Fruit fly (Drosophila melanogaster) whole organism, embryonic: ENCODE measurements around the gene CG10324.

Source experiments
- CG10267 ChIP-seq: fragments of 200-800 bp; sonication (Bioruptor generic); optimal IDR thresholded peaks from 2 replicates; lab custom pipeline; 2018; ENCODE audit warnings: missing biosample characterization, mild to moderate bottlenecking, missing genetic modification characterization, moderate library complexity
- CG10979 ChIP-seq: fragments of 200-800 bp; sonication (Bioruptor generic); optimal IDR thresholded peaks from 2 replicates; lab custom pipeline; 2018; ENCODE audit warnings: missing biosample characterization, mild to moderate bottlenecking, missing genetic modification characterization, moderate library complexity
- CG12219 ChIP-seq: fragments of 200-800 bp; sonication (Bioruptor generic); optimal IDR thresholded peaks from 3 replicates; lab custom pipeline; 2018; ENCODE audit warnings: missing biosample characterization, mild to moderate bottlenecking, missing genetic modification characterization
- CG12236 ChIP-seq: fragments of 200-800 bp; sonication (Bioruptor generic); optimal IDR thresholded peaks from 2 replicates; lab custom pipeline; 2016; ENCODE audit warnings: missing biosample characterization, missing genetic modification characterization
- CG1233 ChIP-seq: fragments of 200-800 bp; sonication (Bioruptor generic); optimal IDR thresholded peaks from 4 replicates; lab custom pipeline; 2018; ENCODE audit warnings: missing biosample characterization, mild to moderate bottlenecking, missing genetic modification characterization
- CG12942 ChIP-seq: fragments of 200-800 bp; sonication (Bioruptor generic); optimal IDR thresholded peaks from 3 replicates; lab custom pipeline; 2016; ENCODE audit warnings: missing biosample characterization, missing genetic modification characterization
- CG13424 ChIP-seq: fragments of 200-800 bp; sonication (Bioruptor generic); optimal IDR thresholded peaks from 2 replicates; lab custom pipeline; 2019; ENCODE audit warnings: missing biosample characterization, mild to moderate bottlenecking, missing genetic modification characterization, moderate library complexity
- CG13624 ChIP-seq: fragments of 200-800 bp; sonication (Bioruptor generic); optimal IDR thresholded peaks from 2 replicates; lab custom pipeline; 2016; ENCODE audit warnings: missing biosample characterization, missing genetic modification characterization
- CG14050 ChIP-seq: fragments of 200-800 bp; sonication (Bioruptor generic); IDR thresholded peaks from 3 replicates; pipeline ENCODE4 v1.3.6; 2022; ENCODE audit warnings: missing biosample characterization, missing genetic modification characterization
- CG14441 ChIP-seq: fragments of 200-800 bp; sonication (Bioruptor generic); IDR thresholded peaks from 2 replicates; pipeline ENCODE4 v1.3.6; 2022; ENCODE audit warnings: missing biosample characterization, missing genetic modification characterization
- CG14860 ChIP-seq: fragments of 200-800 bp; sonication (Bioruptor generic); IDR thresholded peaks from 3 replicates; pipeline ENCODE4 v1.3.6; 2022; ENCODE audit warnings: missing biosample characterization, missing genetic modification characterization; ENCODE audit not compliant: partially characterized antibody
- CG14965 ChIP-seq: fragments of 200-800 bp; sonication (Bioruptor generic); optimal IDR thresholded peaks from 2 replicates; lab custom pipeline; 2016; ENCODE audit warnings: missing biosample characterization, missing genetic modification characterization, borderline replicate concordance
- CG17802 ChIP-seq: fragments of 200-800 bp; sonication (Bioruptor generic); optimal IDR thresholded peaks from 2 replicates; lab custom pipeline; 2018; ENCODE audit warnings: missing biosample characterization, mild to moderate bottlenecking, missing genetic modification characterization, moderate library complexity
- CG17912 ChIP-seq: fragments of 200-800 bp; sonication (Bioruptor generic); optimal IDR thresholded peaks from 2 replicates; lab custom pipeline; 2018; ENCODE audit warnings: missing biosample characterization, mild to moderate bottlenecking, missing genetic modification characterization
- CG34376 ChIP-seq: fragments of 200-800 bp; sonication (Bioruptor generic); optimal IDR thresholded peaks from 2 replicates; lab custom pipeline; 2018; ENCODE audit warnings: missing biosample characterization, mild to moderate bottlenecking, missing genetic modification characterization
- CG4282 ChIP-seq: fragments of 200-800 bp; sonication (Bioruptor generic); optimal IDR thresholded peaks from 2 replicates; lab custom pipeline; 2016; ENCODE audit warnings: missing biosample characterization, missing genetic modification characterization
- CG4617 ChIP-seq: fragments of 200-800 bp; sonication (Bioruptor generic); optimal IDR thresholded peaks from 3 replicates; lab custom pipeline; 2016; ENCODE audit warnings: missing biosample characterization, missing genetic modification characterization, borderline replicate concordance
- CG4854 ChIP-seq: fragments of 200-800 bp; sonication (Bioruptor generic); optimal IDR thresholded peaks from 2 replicates; lab custom pipeline; 2016; ENCODE audit warnings: missing biosample characterization, missing genetic modification characterization, inconsistent platforms
- CG7839 ChIP-seq: fragments of 200-800 bp; sonication (Bioruptor generic); optimal IDR thresholded peaks from 3 replicates; lab custom pipeline; 2018; ENCODE audit warnings: missing biosample characterization, mild to moderate bottlenecking, missing genetic modification characterization, moderate library complexity
- CG7928 ChIP-seq: fragments of 200-800 bp; sonication (Bioruptor generic); optimal IDR thresholded peaks from 2 replicates; lab custom pipeline; 2017; ENCODE audit warnings: missing biosample characterization, mild to moderate bottlenecking, missing genetic modification characterization
- CG7963 ChIP-seq: fragments of 200-800 bp; sonication (Bioruptor generic); IDR thresholded peaks from 3 replicates; pipeline ENCODE4 v1.3.6; 2022; ENCODE audit warnings: missing biosample characterization, missing genetic modification characterization; ENCODE audit not compliant: partially characterized antibody
- CG8924 ChIP-seq: fragments of 200-800 bp; optimal IDR thresholded peaks from 3 replicates; lab custom pipeline; 2019; ENCODE audit warnings: missing biosample characterization, mild to moderate bottlenecking, missing genetic modification characterization, moderate library complexity
- CG8944 ChIP-seq: fragments of 200-800 bp; sonication (Bioruptor generic); optimal IDR thresholded peaks from 3 replicates; lab custom pipeline; 2016; ENCODE audit warnings: missing biosample characterization, missing genetic modification characterization
- CG9437 ChIP-seq: fragments of 200-800 bp; sonication (Bioruptor generic); optimal IDR thresholded peaks from 2 replicates; lab custom pipeline; 2018; ENCODE audit warnings: missing biosample characterization, mild to moderate bottlenecking, missing genetic modification characterization
- D19B ChIP-seq: fragments of 200-800 bp; sonication (Bioruptor generic); optimal IDR thresholded peaks from 2 replicates; lab custom pipeline; 2017; ENCODE audit warnings: missing biosample characterization, mild to moderate bottlenecking, missing genetic modification characterization
- Dll ChIP-seq: fragments of 200-800 bp; sonication (Bioruptor generic); IDR thresholded peaks from 4 replicates; pipeline ENCODE4 v1.3.6; 2022; ENCODE audit warnings: missing biosample characterization, missing genetic modification characterization; ENCODE audit not compliant: partially characterized antibody
- Dref ChIP-seq: fragments of 200-800 bp; sonication (Bioruptor generic); IDR thresholded peaks from 2 replicates; pipeline ENCODE4 v1.3.6; 2022; ENCODE audit warnings: missing biosample characterization, missing genetic modification characterization
- Gsc ChIP-seq: fragments of 200-800 bp; sonication (Bioruptor generic); IDR thresholded peaks from 2 replicates; pipeline ENCODE4 v1.3.6; 2022; ENCODE audit warnings: missing biosample characterization, missing genetic modification characterization
- Jarid2 ChIP-seq: fragments of 200-800 bp; sonication (Bioruptor generic); optimal IDR thresholded peaks from 3 replicates; lab custom pipeline; 2017; ENCODE audit warnings: mild to moderate bottlenecking, missing biosample characterization, missing genetic modification reagents, missing genetic modification characterization
- MTF-1 ChIP-seq: fragments of 200-800 bp; sonication (Bioruptor generic); optimal IDR thresholded peaks from 2 replicates; lab custom pipeline; 2018; ENCODE audit warnings: missing biosample characterization, mild to moderate bottlenecking, missing genetic modification characterization, borderline replicate concordance
- Ptx1 ChIP-seq: fragments of 200-800 bp; sonication (Bioruptor generic); IDR thresholded peaks from 2 replicates; pipeline ENCODE4 v1.3.6; 2022; ENCODE audit warnings: missing biosample characterization, missing genetic modification characterization
- ac ChIP-seq: fragments of 200-800 bp; sonication (Bioruptor generic); optimal IDR thresholded peaks from 3 replicates; lab custom pipeline; 2017; ENCODE audit warnings: missing biosample characterization, mild to moderate bottlenecking, missing genetic modification characterization
- amos ChIP-seq: fragments of 200-800 bp; sonication (Bioruptor generic); IDR thresholded peaks from 2 replicates; pipeline ENCODE4 v1.3.6; 2022; ENCODE audit warnings: missing biosample characterization, missing genetic modification characterization; ENCODE audit not compliant: partially characterized antibody
- esg ChIP-seq: fragments of 200-800 bp; sonication (Bioruptor generic); conservative IDR thresholded peaks from 2 replicates; pipeline ENCODE4 v1.3.6; 2022; ENCODE audit warnings: missing biosample characterization, missing genetic modification characterization
- hkb ChIP-seq, 2 experiments: fragments of 200-800 bp in 1 of 2; fragments of >200 bp in 1 of 2; sonication (Bioruptor generic) in 1 of 2; IDR thresholded peaks in 1 of 2; optimal IDR thresholded peaks in 1 of 2; 2 replicates each; pipeline versions ENCODE4 v1.3.6 to Lab custom; 2017 to 2022; ENCODE audit warnings: missing biosample characterization in 1 of 2, missing genetic modification characterization in 1 of 2
- kah ChIP-seq: fragments of 200-800 bp; sonication (Bioruptor generic); optimal IDR thresholded peaks from 2 replicates; lab custom pipeline; 2018; ENCODE audit warnings: missing biosample characterization, mild to moderate bottlenecking, missing genetic modification characterization
- ken ChIP-seq: fragments of 200-800 bp; sonication (Bioruptor generic); IDR thresholded peaks from 3 replicates; pipeline ENCODE4 v1.3.6; 2022; ENCODE audit warnings: missing biosample characterization, missing genetic modification characterization
- lilli ChIP-seq: fragments of 200-800 bp; sonication (Bioruptor generic); optimal IDR thresholded peaks from 3 replicates; lab custom pipeline; 2016; ENCODE audit warnings: missing biosample characterization, missing genetic modification characterization
- nerfin-1 ChIP-seq: fragments of 200-800 bp; sonication (Bioruptor generic); optimal IDR thresholded peaks from 3 replicates; lab custom pipeline; 2019; ENCODE audit warnings: missing biosample characterization, mild to moderate bottlenecking, missing genetic modification characterization, moderate library complexity
- nom ChIP-seq: fragments of 200-800 bp; sonication (Bioruptor generic); optimal IDR thresholded peaks from 2 replicates; lab custom pipeline; 2017; ENCODE audit warnings: missing biosample characterization, missing genetic modification characterization, mild to moderate bottlenecking, moderate library complexity, missing genetic modification reagents
- p53 ChIP-seq: fragments of 200-800 bp; sonication (Bioruptor generic); optimal IDR thresholded peaks from 2 replicates; lab custom pipeline; 2016; ENCODE audit warnings: missing biosample characterization, missing genetic modification characterization
- peb ChIP-seq: fragments of 200-800 bp; sonication (Bioruptor generic); IDR thresholded peaks from 2 replicates; pipeline ENCODE4 v1.3.6; 2022; ENCODE audit warnings: missing biosample characterization, missing genetic modification characterization
- rib ChIP-seq: fragments of 200-800 bp; sonication (Bioruptor generic); IDR thresholded peaks from 2 replicates; pipeline ENCODE4 v1.3.6; 2022; ENCODE audit warnings: missing biosample characterization, missing genetic modification characterization
- salm ChIP-seq: fragments of 200-800 bp; sonication (Bioruptor generic); optimal IDR thresholded peaks from 2 replicates; lab custom pipeline; 2018; ENCODE audit warnings: missing biosample characterization, mild to moderate bottlenecking, missing genetic modification characterization
- sens ChIP-seq: fragments of 200-800 bp; sonication (Bioruptor generic); peaks from one replicate; lab custom pipeline; 2016; ENCODE audit warnings: missing biosample characterization, missing genetic modification characterization
- sens-2 ChIP-seq: fragments of 200-800 bp; sonication (Bioruptor generic); IDR thresholded peaks from 2 replicates; pipeline ENCODE4 v1.3.6; 2022; ENCODE audit warnings: missing biosample characterization, missing genetic modification characterization
- trh ChIP-seq: fragments of 200-800 bp; sonication (Bioruptor generic); optimal IDR thresholded peaks from 2 replicates; lab custom pipeline; 2016; ENCODE audit warnings: missing biosample characterization, missing genetic modification characterization
- zf30C ChIP-seq: fragments of 200-800 bp; sonication (Bioruptor generic); optimal IDR thresholded peaks from 3 replicates; lab custom pipeline; 2018; ENCODE audit warnings: missing biosample characterization, mild to moderate bottlenecking, missing genetic modification characterization

The CG10324 gene

dm6 chr3R:16646952-16647715 is at the start of gene CG10324, which contains the start of gene CCT3 (continued):
- peak; percentile 43 for TF ChIP-seq CG4854
- TF ChIP-seq CG7839 (tag; lab: Kevin White, UChicago): no peak
- TF ChIP-seq p53 (GFP tag; lab: Kevin White, UChicago): no peak
- peak; percentile 57 for TF ChIP-seq D19B (GFP tag; lab: Kevin White, UChicago)
- peak; percentile 82 for TF ChIP-seq Dref (GFP tag; lab: Robert Waterston, UW)
- peak; percentile 27 for TF ChIP-seq nom (GFP tag; lab: Kevin White, UChicago)
- TF ChIP-seq kah (GFP tag; lab: Kevin White, UChicago): peak; percentile 26
- TF ChIP-seq Jarid2 (GFP tag; lab: Kevin White, UChicago): no peak
- TF ChIP-seq Ptx1 (GFP tag; lab: Robert Waterston, UW): peak; percentile 67
- peak; percentile 22 for TF ChIP-seq CG12219 (GFP tag; lab: Kevin White, UChicago)
- peak; percentile 43 for TF ChIP-seq CG34376 (GFP tag; lab: Kevin White, UChicago)
- TF ChIP-seq ac (GFP tag; lab: Kevin White, UChicago): no peak
- peak; percentile 56 for TF ChIP-seq CG17802 (tag; lab: Kevin White, UChicago)
- no peak for TF ChIP-seq CG14965
- TF ChIP-seq nerfin-1: peak; percentile 60
- TF ChIP-seq peb (GFP tag; lab: Robert Waterston, UW): no peak
- peak; percentile 31 for TF ChIP-seq CG12942 (GFP tag; lab: Kevin White, UChicago)
- TF ChIP-seq esg (GFP tag; lab: Robert Waterston, UW): peak; percentile 57
- TF ChIP-seq CG13424 (tag; lab: Kevin White, UChicago): peak; percentile 81
- TF ChIP-seq CG14050: peak; percentile 56; the same call in 2 of the 3 replicates
- peak; percentile 72 for TF ChIP-seq lilli (GFP tag; lab: Kevin White, UChicago)
- peak; percentile 63 for TF ChIP-seq CG10267
- TF ChIP-seq CG7963 (GFP tag; lab: Robert Waterston, UW): peak; percentile 48; the same call in 1 of the 3 replicates
- no peak for TF ChIP-seq rib (GFP tag; lab: Robert Waterston, UW)
- peak; percentile 13 for TF ChIP-seq MTF-1
- TF ChIP-seq sens (GFP tag; lab: Kevin White, UChicago): peak; percentile 93
- TF ChIP-seq trh (GFP tag; lab: Kevin White, UChicago): peak; percentile 15
- TF ChIP-seq CG13624 (GFP tag; lab: Kevin White, UChicago): peak; percentile 19
- no peak for TF ChIP-seq CG12236 (GFP tag; lab: Kevin White, UChicago)
- peak; percentile 72 for TF ChIP-seq amos
- TF ChIP-seq Gsc (GFP tag; lab: Robert Waterston, UW): no peak
- no peak for TF ChIP-seq CG4617 (GFP tag; lab: Kevin White, UChicago)
- peak; percentile 26; the same call in 1 of the 2 replicates for TF ChIP-seq sens-2 (GFP tag; lab: Robert Waterston, UW)
- no peak for TF ChIP-seq hkb (optimal IDR thresholded peaks at IDR 0.05; lab: Kevin White, UChicago)
- TF ChIP-seq hkb (GFP tag; IDR thresholded peaks at IDR 0.05; lab: Robert Waterston, UW): peak; percentile 61
- peak; percentile 51 for TF ChIP-seq CG1233 (GFP tag; lab: Kevin White, UChicago)
- TF ChIP-seq Dll: peak; percentile 71
- peak; percentile 18 for TF ChIP-seq salm (tag; lab: Kevin White, UChicago)
- TF ChIP-seq CG14860 (GFP tag; lab: Robert Waterston, UW): peak; percentile 68
- TF ChIP-seq CG17912 (GFP tag; lab: Kevin White, UChicago): peak; percentile 38
- TF ChIP-seq CG7928: peak; percentile 26
- TF ChIP-seq zf30C (GFP tag; lab: Kevin White, UChicago): no peak
- peak; percentile 57 for TF ChIP-seq CG10979 (tag; lab: Kevin White, UChicago)
- peak; percentile 47 for TF ChIP-seq CG9437 (GFP tag; lab: Kevin White, UChicago)
- TF ChIP-seq CG14441 (GFP tag; lab: Robert Waterston, UW): peak; percentile 39; the same call in 1 of the 2 replicates
- TF ChIP-seq CG8924 (tag; lab: Kevin White, UChicago): peak; percentile 82
- TF ChIP-seq ken (GFP tag; lab: Robert Waterston, UW): peak; percentile 74; the same call in 2 of the 3 replicates
- peak; percentile 6 for TF ChIP-seq CG8944 (GFP tag; lab: Kevin White, UChicago)
- TF ChIP-seq CG4282: no peak
